Fruit fly (Drosophila melanogaster): ENCODE results near the gene CG43800.

DNA sequence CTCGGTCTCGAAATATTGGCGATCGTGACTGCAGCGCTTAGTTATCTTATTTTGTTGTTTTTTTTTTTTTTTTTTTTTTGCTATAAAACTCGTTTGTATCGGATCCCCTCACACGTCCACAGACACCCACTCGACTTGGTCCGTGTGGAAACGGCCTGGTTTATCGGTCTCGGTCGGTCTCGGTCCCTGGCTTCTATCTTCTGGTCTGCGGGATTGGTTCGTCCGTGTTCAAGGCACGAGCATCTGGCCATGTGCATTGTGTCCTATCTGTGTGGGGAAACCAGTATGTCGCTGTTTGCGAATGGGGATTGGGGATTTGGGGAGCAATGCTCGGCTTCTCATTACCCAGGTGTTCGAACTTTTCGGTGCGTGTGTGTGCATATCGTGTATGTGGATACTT is 42.9 kb downstream of the CG43800 start, which contains the start of gene CG4496:
- TF ChIP-seq CG8478 (optimal IDR thresholded peaks at IDR 0.05) (no peak), EcR (GFP tag; optimal IDR thresholded peaks at IDR 0.05) (peak in 1 of 2 experiments; percentile 27)
